Worm (Caenorhabditis elegans) whole organism, midembryonic: ENCODE results near the gene C17C3.6.

Experiments used
- T22C8.4 ChIP-seq: fragments of 200-800 bp; sonication (Bioruptor generic); IDR thresholded peaks from 2 replicates; pipeline ENCODE4 v1.3.6; 2022; ENCODE audit warnings: missing genetic modification characterization, missing compliant biosample characterization
- cog-1 ChIP-seq: sonication (generic microtip); optimal IDR thresholded peaks from 2 replicates; lab custom pipeline; 2016; ENCODE audit warnings: missing genetic modification characterization, missing compliant biosample characterization
- flt-1 ChIP-seq: fragments of 200-800 bp; sonication (Bioruptor generic); IDR thresholded peaks from 2 replicates; pipeline ENCODE4 v1.3.6; 2022; ENCODE audit warnings: missing genetic modification characterization, missing compliant biosample characterization
- klf-2 ChIP-seq: fragments of 200-800 bp; sonication (Bioruptor generic); conservative IDR thresholded peaks from 2 replicates; pipeline ENCODE4 v1.3.6; 2022; ENCODE audit warnings: missing genetic modification reagents, missing genetic modification characterization, missing compliant biosample characterization
- med-1 ChIP-seq: sonication (generic microtip); optimal IDR thresholded peaks from 2 replicates; lab custom pipeline; 2017; ENCODE audit warnings: missing genetic modification characterization, mild to moderate bottlenecking, missing compliant biosample characterization, antibody characterized with exemption, missing genetic modification reagents; ENCODE audit not compliant: insufficient read depth
- ref-1 ChIP-seq: fragments of 200-800 bp; sonication (Bioruptor generic); conservative IDR thresholded peaks from 2 replicates; pipeline ENCODE4 v1.3.6; 2022; ENCODE audit warnings: missing genetic modification reagents, missing genetic modification characterization, missing compliant biosample characterization
- tab-1 ChIP-seq: fragments of 200-800 bp; sonication (Bioruptor generic); IDR thresholded peaks from 2 replicates; pipeline ENCODE4 v1.3.6; 2022; ENCODE audit warnings: missing genetic modification characterization, missing compliant biosample characterization
- ztf-29 ChIP-seq: fragments of 200-800 bp; sonication (Bioruptor generic); IDR thresholded peaks from 2 replicates; pipeline ENCODE4 v1.3.6; 2022; ENCODE audit warnings: missing genetic modification reagents, missing genetic modification characterization, missing compliant biosample characterization

DNA sequence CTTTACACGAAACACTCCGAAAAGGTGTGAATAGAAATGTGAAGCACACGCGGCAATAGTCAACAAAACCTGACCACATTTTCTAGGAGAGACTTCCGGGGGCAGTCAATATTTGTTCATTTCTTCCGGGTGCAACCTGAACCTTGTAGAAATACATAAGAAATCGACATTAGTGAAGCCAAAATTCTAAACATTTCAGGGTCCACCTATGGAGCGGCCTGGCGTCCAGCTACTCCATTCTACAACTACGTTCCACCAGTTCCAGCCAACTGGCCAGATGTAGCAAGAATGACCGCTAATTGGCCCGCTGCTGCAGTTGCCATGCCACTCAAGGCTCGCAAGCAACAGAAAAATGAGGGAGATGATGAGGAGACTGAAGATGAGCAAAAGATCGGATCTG is 29.4 kb downstream of the C17C3.6 start:
- TF ChIP-seq ref-1 (GFP tag; lab: Robert Waterston, UW) (no peak), tab-1 (GFP tag; lab: Robert Waterston, UW) (no peak), klf-2 (GFP tag; lab: Robert Waterston, UW) (no peak), ztf-29 (GFP tag; lab: Robert Waterston, UW) (no peak), med-1 (GFP tag; lab: Kevin White, UChicago) (no peak), cog-1 (no peak), flt-1 (no peak), T22C8.4 (GFP tag; lab: Robert Waterston, UW) (no peak)
